Fruit fly (Drosophila melanogaster) whole organism, embryonic: ENCODE measurements around the gene CG8563.

ENCODE experiments used
- B-H1 ChIP-seq: fragments of 200-800 bp; sonication (Bioruptor generic); IDR thresholded peaks from 3 replicates; pipeline ENCODE4 v1.3.6; 2022; ENCODE audit warnings: missing biosample characterization, missing genetic modification characterization
- Bdp1 ChIP-seq: fragments of 200-800 bp; sonication (Bioruptor generic); optimal IDR thresholded peaks from 3 replicates; lab custom pipeline; 2016; ENCODE audit warnings: missing biosample characterization, missing genetic modification characterization
- CG10431 ChIP-seq: fragments of 200-800 bp; sonication (Bioruptor generic); optimal IDR thresholded peaks from 3 replicates; lab custom pipeline; 2018; ENCODE audit warnings: missing biosample characterization, mild to moderate bottlenecking, missing genetic modification characterization
- CG10959 ChIP-seq: fragments of 200-800 bp; sonication (Bioruptor generic); IDR thresholded peaks from 2 replicates; pipeline ENCODE4 v1.3.6; 2022; ENCODE audit warnings: missing biosample characterization, missing genetic modification characterization
- CG15514 ChIP-seq: fragments of 200-800 bp; sonication (Bioruptor generic); optimal IDR thresholded peaks from 3 replicates; lab custom pipeline; 2017; ENCODE audit warnings: missing biosample characterization, missing genetic modification characterization, mild to moderate bottlenecking, moderate library complexity, missing genetic modification reagents
- CG16813 ChIP-seq: fragments of 200-800 bp; sonication (Bioruptor generic); IDR thresholded peaks from 3 replicates; pipeline ENCODE4 v1.3.6; 2022; ENCODE audit warnings: missing biosample characterization, missing genetic modification characterization; ENCODE audit not compliant: partially characterized antibody
- CG17612 ChIP-seq: fragments of 200-800 bp; sonication (Bioruptor generic); IDR thresholded peaks from 2 replicates; pipeline ENCODE4 v1.3.6; 2022; ENCODE audit warnings: missing biosample characterization, missing genetic modification characterization
- CG18262 ChIP-seq: fragments of 200-800 bp; optimal IDR thresholded peaks from 3 replicates; lab custom pipeline; 2019; ENCODE audit warnings: missing biosample characterization, mild to moderate bottlenecking, missing genetic modification characterization, moderate library complexity
- CG31224 ChIP-seq: fragments of 200-800 bp; sonication (Bioruptor generic); IDR thresholded peaks from 2 replicates; pipeline ENCODE4 v1.3.6; 2022; ENCODE audit warnings: missing biosample characterization, missing genetic modification characterization
- CG32532 ChIP-seq: fragments of 200-800 bp; sonication (Bioruptor generic); IDR thresholded peaks from 2 replicates; pipeline ENCODE4 v1.3.6; 2022; ENCODE audit warnings: missing biosample characterization, missing genetic modification characterization
- CG4328 ChIP-seq: fragments of 200-800 bp; sonication (Bioruptor generic); optimal IDR thresholded peaks from 3 replicates; lab custom pipeline; 2017; ENCODE audit warnings: missing biosample characterization, missing genetic modification reagents, missing genetic modification characterization
- CG6254 ChIP-seq: fragments of 200-800 bp; sonication (Bioruptor generic); optimal IDR thresholded peaks from 3 replicates; lab custom pipeline; 2017; ENCODE audit warnings: mild to moderate bottlenecking, missing biosample characterization, missing genetic modification reagents, missing genetic modification characterization
- CG6654 ChIP-seq: fragments of 200-800 bp; sonication (Bioruptor generic); optimal IDR thresholded peaks from 2 replicates; lab custom pipeline; 2017; ENCODE audit warnings: missing biosample characterization, mild to moderate bottlenecking, missing genetic modification characterization
- CG6683 ChIP-seq: fragments of 200-800 bp; sonication (Bioruptor generic); optimal IDR thresholded peaks from 2 replicates; lab custom pipeline; 2017; ENCODE audit warnings: missing biosample characterization, mild to moderate bottlenecking, missing genetic modification characterization, missing genetic modification reagents
- CG6765 ChIP-seq: fragments of 200-800 bp; sonication (Bioruptor generic); optimal IDR thresholded peaks from 3 replicates; lab custom pipeline; 2017; ENCODE audit warnings: missing biosample characterization, mild to moderate bottlenecking, missing genetic modification characterization
- CG7271 ChIP-seq: fragments of 200-800 bp; sonication (Bioruptor generic); optimal IDR thresholded peaks from 2 replicates; lab custom pipeline; 2018; ENCODE audit warnings: missing biosample characterization, mild to moderate bottlenecking, missing genetic modification characterization, moderate library complexity
- CG7357 ChIP-seq: fragments of 200-800 bp; sonication (Bioruptor generic); IDR thresholded peaks from 3 replicates; pipeline ENCODE4 v1.3.6; 2022; ENCODE audit warnings: missing biosample characterization, missing genetic modification characterization
- CG7963 ChIP-seq: fragments of 200-800 bp; sonication (Bioruptor generic); IDR thresholded peaks from 3 replicates; pipeline ENCODE4 v1.3.6; 2022; ENCODE audit warnings: missing biosample characterization, missing genetic modification characterization; ENCODE audit not compliant: partially characterized antibody
- CG7987 ChIP-seq: fragments of 200-800 bp; sonication (Bioruptor generic); optimal IDR thresholded peaks from 2 replicates; lab custom pipeline; 2018; ENCODE audit warnings: missing biosample characterization, mild to moderate bottlenecking, missing genetic modification characterization, moderate library complexity
- CTCF ChIP-seq: fragments of 200-800 bp; sonication (Bioruptor generic); optimal IDR thresholded peaks from 2 replicates; lab custom pipeline; 2017; ENCODE audit warnings: missing biosample characterization, mild to moderate bottlenecking, missing genetic modification characterization, moderate library complexity
- D ChIP-seq, 2 experiments: fragments of 200-800 bp in 1 of 2; fragments of >200 bp in 1 of 2; sonication (Bioruptor generic) in 1 of 2; optimal IDR thresholded peaks; 2 replicates in 1 of 2; 3 replicates in 1 of 2; lab custom pipeline; 2017; ENCODE audit warnings: mild to moderate bottlenecking in 1 of 2, missing biosample characterization in 1 of 2, missing genetic modification characterization in 1 of 2, missing genetic modification reagents in 1 of 2
- D19B ChIP-seq: fragments of 200-800 bp; sonication (Bioruptor generic); optimal IDR thresholded peaks from 2 replicates; lab custom pipeline; 2017; ENCODE audit warnings: missing biosample characterization, mild to moderate bottlenecking, missing genetic modification characterization
- Drgx ChIP-seq: fragments of 200-800 bp; sonication (Bioruptor generic); IDR thresholded peaks from 2 replicates; pipeline ENCODE4 v1.3.6; 2022; ENCODE audit warnings: missing biosample characterization, missing genetic modification characterization
- Ets65A ChIP-seq: fragments of 200-800 bp; sonication (Bioruptor generic); peaks from one replicate; lab custom pipeline; 2016; ENCODE audit warnings: missing biosample characterization, missing genetic modification characterization
- HLHmδ ChIP-seq: fragments of 200-800 bp; sonication (Bioruptor generic); optimal IDR thresholded peaks from 2 replicates; lab custom pipeline; 2018; ENCODE audit warnings: missing biosample characterization, mild to moderate bottlenecking, missing genetic modification characterization, moderate library complexity
- Hr3 ChIP-seq: fragments of 200-800 bp; sonication (Bioruptor generic); optimal IDR thresholded peaks from 3 replicates; lab custom pipeline; 2016; ENCODE audit warnings: missing biosample characterization, missing genetic modification characterization
- Lpt ChIP-seq: fragments of >200 bp; optimal IDR thresholded peaks from 2 replicates; lab custom pipeline; 2018; ENCODE audit warnings: missing biosample characterization, missing genetic modification characterization
- NfI ChIP-seq: fragments of 200-800 bp; sonication (Bioruptor generic); optimal IDR thresholded peaks from 3 replicates; lab custom pipeline; 2018; ENCODE audit warnings: missing biosample characterization, mild to moderate bottlenecking, missing genetic modification characterization, moderate library complexity
- Rfx ChIP-seq: fragments of 200-800 bp; sonication (Bioruptor generic); IDR thresholded peaks from 2 replicates; pipeline ENCODE4 v1.3.6; 2022; ENCODE audit warnings: missing biosample characterization, missing genetic modification characterization
- Xbp1 ChIP-seq: fragments of 200-800 bp; sonication (Bioruptor generic); optimal IDR thresholded peaks from 3 replicates; lab custom pipeline; 2016; ENCODE audit warnings: missing biosample characterization, mild to moderate bottlenecking, missing genetic modification characterization
- ac ChIP-seq: fragments of 200-800 bp; sonication (Bioruptor generic); optimal IDR thresholded peaks from 3 replicates; lab custom pipeline; 2017; ENCODE audit warnings: missing biosample characterization, mild to moderate bottlenecking, missing genetic modification characterization
- cg ChIP-seq: fragments of 200-800 bp; sonication (Bioruptor generic); optimal IDR thresholded peaks from 3 replicates; lab custom pipeline; 2019; ENCODE audit warnings: missing biosample characterization, mild to moderate bottlenecking, missing genetic modification characterization, moderate library complexity
- chif ChIP-seq, 2 experiments: fragments of 200-800 bp; sonication (Bioruptor generic); optimal IDR thresholded peaks; 3 replicates each; lab custom pipeline; 2016; ENCODE audit warnings: missing biosample characterization in 2 of 2, missing genetic modification characterization in 2 of 2
- crp ChIP-seq, 2 experiments: fragments of 200-800 bp; sonication (Bioruptor generic); optimal IDR thresholded peaks; 2 replicates in 1 of 2; 3 replicates in 1 of 2; lab custom pipeline; 2017; ENCODE audit warnings: missing biosample characterization in 2 of 2, missing genetic modification characterization in 2 of 2, mild to moderate bottlenecking in 1 of 2, moderate library complexity in 1 of 2
- en ChIP-seq: fragments of 200-800 bp; sonication (Bioruptor generic); optimal IDR thresholded peaks from 2 replicates; lab custom pipeline; 2016; ENCODE audit warnings: missing biosample characterization, missing genetic modification characterization
- gem ChIP-seq: fragments of 200-800 bp; sonication (Bioruptor generic); optimal IDR thresholded peaks from 2 replicates; lab custom pipeline; 2019; ENCODE audit warnings: missing biosample characterization, mild to moderate bottlenecking, missing genetic modification characterization, moderate library complexity
- grn ChIP-seq: fragments of 200-800 bp; sonication (Bioruptor generic); optimal IDR thresholded peaks from 3 replicates; lab custom pipeline; 2017; ENCODE audit warnings: missing biosample characterization, missing genetic modification characterization
- gt ChIP-seq: fragments of 200-800 bp; sonication (Bioruptor generic); IDR thresholded peaks from 2 replicates; pipeline ENCODE4 v1.3.6; 2022; ENCODE audit warnings: missing biosample characterization, missing genetic modification characterization
- ham ChIP-seq: fragments of 200-800 bp; sonication (Bioruptor generic); IDR thresholded peaks from 2 replicates; pipeline ENCODE4 v1.3.6; 2022; ENCODE audit warnings: missing biosample characterization, missing genetic modification characterization
- luna ChIP-seq: fragments of 200-800 bp; sonication (Bioruptor generic); optimal IDR thresholded peaks from 2 replicates; lab custom pipeline; 2016; ENCODE audit warnings: missing biosample characterization, missing genetic modification characterization
- mam ChIP-seq: fragments of 200-800 bp; sonication (Bioruptor generic); optimal IDR thresholded peaks from 3 replicates; lab custom pipeline; 2016; ENCODE audit warnings: missing biosample characterization, missing genetic modification characterization
- mirr ChIP-seq: fragments of 200-800 bp; sonication (Bioruptor generic); optimal IDR thresholded peaks from 3 replicates; lab custom pipeline; 2018; ENCODE audit warnings: missing biosample characterization, mild to moderate bottlenecking, missing genetic modification characterization
- pnt ChIP-seq: fragments of 200-800 bp; sonication (Bioruptor generic); optimal IDR thresholded peaks from 3 replicates; lab custom pipeline; 2016; ENCODE audit warnings: missing biosample characterization, missing genetic modification characterization
- prd ChIP-seq, 3 experiments: fragments of >200 bp in 2 of 3; fragments of 200-800 bp in 1 of 3; sonication (Bioruptor generic) in 1 of 3; optimal IDR thresholded peaks in 2 of 3; IDR thresholded peaks in 1 of 3; 2 replicates in 2 of 3; 3 replicates in 1 of 3; pipeline versions ENCODE4 v1.3.6 to Lab custom; 2017 to 2022; ENCODE audit warnings: missing biosample characterization in 1 of 3, missing genetic modification characterization in 1 of 3
- seq ChIP-seq: fragments of 200-800 bp; sonication (Bioruptor generic); IDR thresholded peaks from 2 replicates; pipeline ENCODE4 v1.3.6; 2022; ENCODE audit warnings: missing biosample characterization, missing genetic modification characterization
- ssp ChIP-seq: fragments of 200-800 bp; sonication (Bioruptor generic); IDR thresholded peaks from 2 replicates; pipeline ENCODE4 v1.3.6; 2022; ENCODE audit warnings: missing biosample characterization, missing genetic modification characterization
- stwl ChIP-seq: fragments of 200-800 bp; sonication (Bioruptor generic); optimal IDR thresholded peaks from 3 replicates; lab custom pipeline; 2018; ENCODE audit warnings: missing biosample characterization, mild to moderate bottlenecking, missing genetic modification characterization, moderate library complexity
- vfl ChIP-seq: fragments of 200-800 bp; sonication (Bioruptor generic); optimal IDR thresholded peaks from 2 replicates; lab custom pipeline; 2016; ENCODE audit warnings: missing biosample characterization, missing genetic modification characterization
- wdn ChIP-seq: fragments of 200-800 bp; sonication (Bioruptor generic); IDR thresholded peaks from 2 replicates; pipeline ENCODE4 v1.3.6; 2022; ENCODE audit warnings: missing biosample characterization, missing genetic modification characterization
- wek ChIP-seq: fragments of 200-800 bp; sonication (Bioruptor generic); optimal IDR thresholded peaks from 3 replicates; lab custom pipeline; 2018; ENCODE audit warnings: missing biosample characterization, mild to moderate bottlenecking, missing genetic modification characterization, moderate library complexity
- zfh2 ChIP-seq: fragments of 200-800 bp; sonication (Bioruptor generic); optimal IDR thresholded peaks from 2 replicates; lab custom pipeline; 2016; ENCODE audit warnings: missing biosample characterization, missing genetic modification characterization

CG8563 gene

DNA sequence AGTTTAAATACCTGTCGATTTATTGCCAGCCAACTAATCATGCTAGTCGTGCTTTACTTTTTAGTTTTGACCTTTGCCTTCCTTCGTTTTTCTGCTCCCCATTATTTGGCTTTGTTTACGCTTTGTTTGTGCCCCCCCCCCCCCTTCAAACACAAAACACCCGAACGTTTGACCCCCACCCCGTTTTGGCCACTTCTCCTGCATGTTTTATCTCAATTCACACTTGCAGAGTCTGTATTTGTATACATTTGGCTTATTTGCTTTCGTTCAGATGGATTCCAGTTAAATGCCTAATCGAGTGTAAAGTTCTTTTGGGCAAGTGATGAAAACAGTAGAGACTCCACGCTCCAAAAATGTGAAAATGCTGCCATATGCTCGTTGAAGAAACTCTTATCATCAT lies 41.2 kb upstream of the CG8563 start (continued):
- TF ChIP-seq wek (GFP tag; lab: Kevin White, UChicago) (no peak), CTCF (GFP tag; lab: Kevin White, UChicago) (no peak), ham (GFP tag; lab: Robert Waterston, UW) (no peak), cg (GFP tag; lab: Kevin White, UChicago) (no peak), Rfx (GFP tag; lab: Robert Waterston, UW) (peak; percentile 41; the same call in 1 of the 2 replicates), CG10959 (GFP tag; lab: Robert Waterston, UW) (no peak), CG6683 (GFP tag; lab: Kevin White, UChicago) (no peak), CG7357 (GFP tag; lab: Robert Waterston, UW) (no peak), vfl (no peak), B-H1 (GFP tag; lab: Robert Waterston, UW) (no peak), Xbp1 (GFP tag; lab: Kevin White, UChicago) (no peak), Lpt (no peak), CG10431 (no peak), Hr3 (GFP tag; lab: Kevin White, UChicago) (no peak), ac (GFP tag; lab: Kevin White, UChicago) (no peak), CG4328 (GFP tag; lab: Kevin White, UChicago) (no peak), CG32532 (GFP tag; lab: Robert Waterston, UW) (no peak), zfh2 (no peak), CG7987 (peak; percentile 27), Bdp1 (no peak), mam (GFP tag; lab: Kevin White, UChicago) (no peak), en (GFP tag; lab: Kevin White, UChicago) (no peak), mirr (peak; percentile 16), prd (optimal IDR thresholded peaks at IDR 0.05; lab: Kevin White, UChicago) (no peak), prd (GFP tag; IDR thresholded peaks at IDR 0.05; lab: Robert Waterston, UW) (no peak), CG7271 (tag; lab: Kevin White, UChicago) (no peak), NfI (GFP tag; lab: Kevin White, UChicago) (no peak), CG6654 (GFP tag; lab: Kevin White, UChicago) (no peak), D19B (GFP tag; lab: Kevin White, UChicago) (no peak), gem (tag; lab: Kevin White, UChicago) (no peak), CG31224 (GFP tag; lab: Robert Waterston, UW) (no peak), Drgx (GFP tag; lab: Robert Waterston, UW) (no peak), CG7963 (GFP tag; lab: Robert Waterston, UW) (no peak), seq (no peak), crp (GFP tag; optimal IDR thresholded peaks at IDR 0.05; lab: Kevin White, UChicago) (no peak), CG15514 (GFP tag; lab: Kevin White, UChicago) (peak; percentile 19), CG16813 (GFP tag; lab: Robert Waterston, UW) (no peak), wdn (GFP tag; lab: Robert Waterston, UW) (no peak), grn (GFP tag; lab: Kevin White, UChicago) (no peak)

DNA sequence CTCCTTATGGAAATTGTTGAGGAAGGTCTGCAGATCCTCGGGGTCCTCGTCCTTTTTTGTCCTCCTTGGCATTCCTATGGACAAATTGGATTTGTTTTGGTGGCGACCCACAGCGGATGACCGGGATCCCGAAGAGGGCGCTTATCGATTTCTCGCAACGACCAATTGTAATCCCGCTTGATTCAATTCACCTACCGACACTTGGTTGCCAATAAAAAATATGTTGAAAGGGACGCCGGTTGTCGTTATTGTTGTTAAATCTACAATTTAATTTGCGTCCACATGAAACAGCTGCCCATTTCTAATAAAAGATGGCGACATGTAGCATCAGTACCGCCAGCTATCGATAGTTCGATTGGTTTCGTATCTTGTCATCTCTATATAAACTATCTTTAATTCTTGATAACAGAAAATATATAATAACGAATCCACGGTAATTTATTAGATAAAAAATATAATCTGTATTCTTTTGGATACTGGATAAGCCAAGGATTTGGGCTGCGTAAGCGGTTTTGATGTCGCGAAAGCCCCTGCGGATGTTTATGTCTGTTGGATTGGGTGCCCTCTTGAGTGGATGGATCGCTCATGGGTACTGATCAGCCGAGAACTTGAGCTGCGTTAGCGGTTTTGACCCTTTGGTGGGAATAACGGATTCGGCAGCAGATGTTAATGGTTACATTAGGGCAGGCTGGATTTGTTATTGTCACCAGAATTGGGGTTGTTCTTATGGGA lies 34.0 kb upstream of the CG8563 start, which contains the start of gene CTCF:
CTCF (minus strand) TSS at position 328 of the 732 bp plus-strand sequence.
- TF ChIP-seq CG18262 (tag; lab: Kevin White, UChicago) (peak; percentile 64), CG6765 (no peak), luna (GFP tag; lab: Kevin White, UChicago) (no peak), CG17612 (GFP tag; lab: Robert Waterston, UW) (no peak), HLHmδ (GFP tag; lab: Kevin White, UChicago) (no peak), chif (GFP tag; optimal IDR thresholded peaks at IDR 0.05; lab: Kevin White, UChicago) (peak in 1 of 2 experiments; percentile 50), pnt (GFP tag; lab: Kevin White, UChicago) (peak; percentile 41), gt (GFP tag; lab: Robert Waterston, UW) (peak; percentile 22; the same call in 1 of the 2 replicates), CG6254 (no peak), Xbp1 (GFP tag; lab: Kevin White, UChicago) (peak; percentile 57), stwl (tag; lab: Kevin White, UChicago) (peak; percentile 67), Ets65A (GFP tag; lab: Kevin White, UChicago) (peak; percentile 91), D (optimal IDR thresholded peaks at IDR 0.05; lab: Kevin White, UChicago) (peak; percentile 58), D (GFP tag; optimal IDR thresholded peaks at IDR 0.05; lab: Kevin White, UChicago) (peak; percentile 1), ssp (GFP tag; lab: Robert Waterston, UW) (peak; percentile 49; the same call in 1 of the 2 replicates)
